Fruit fly (Drosophila melanogaster): Measurements from ENCODE around the gene Rpt2.
A peak's percentile ranks its signal among the peaks of the same experiment; 100 is the strongest.

The Rpt2 gene

dm6 chr3R:23920874-23921539 is 10.4 kb downstream of the Rpt2 start (continued):
- no peak for TF ChIP-seq sage (GFP tag; optimal IDR thresholded peaks at IDR 0.05)

- peak; percentile 95 for TF ChIP-seq Dfd (GFP tag; optimal IDR thresholded peaks at IDR 0.05)
- TF ChIP-seq Vsx2 (GFP tag; optimal IDR thresholded peaks at IDR 0.05; ENCODE audit: partially characterized antibody): no peak
Measured at dm6 chr3R:23920387-23920786, 11.0 kb downstream of the Rpt2 start.

dm6 chr3R:23919366-23919765 is 12.0 kb downstream of the Rpt2 start:
- TF ChIP-seq OdsH (GFP tag; optimal IDR thresholded peaks at IDR 0.05) (peak; percentile 6), rgr (GFP tag; optimal IDR thresholded peaks at IDR 0.05) (peak; percentile 32), pan (optimal IDR thresholded peaks at IDR 0.05) (no peak)

dm6 chr3R:23915967-23916366 is 15.4 kb downstream of the Rpt2 start:
- TF ChIP-seq usp (GFP tag; optimal IDR thresholded peaks at IDR 0.05) (no peak), dmrt93B (GFP tag; optimal IDR thresholded peaks at IDR 0.05) (peak; percentile 71), Hnf4 (GFP tag; optimal IDR thresholded peaks at IDR 0.05) (peak; percentile 68), Rel (GFP tag; optimal IDR thresholded peaks at IDR 0.05) (no peak), Rel (tag; optimal IDR thresholded peaks at IDR 0.05) (no peak), N (GFP tag; optimal IDR thresholded peaks at IDR 0.05) (no peak), OdsH (GFP tag; optimal IDR thresholded peaks at IDR 0.05) (peak; percentile 72), Myc (optimal IDR thresholded peaks at IDR 0.05) (no peak), Sp1 (GFP tag; optimal IDR thresholded peaks at IDR 0.05) (peak; percentile 75), br (GFP tag; optimal IDR thresholded peaks at IDR 0.05) (peak; percentile 79), Vsx2 (GFP tag; optimal IDR thresholded peaks at IDR 0.05; ENCODE audit: partially characterized antibody) (no peak), Abd-B (GFP tag; optimal IDR thresholded peaks at IDR 0.05) (no peak), Mio (GFP tag; optimal IDR thresholded peaks at IDR 0.05) (no peak), Dif (GFP tag; optimal IDR thresholded peaks at IDR 0.05; ENCODE audit: partially characterized antibody) (no peak), foxo (GFP tag; optimal IDR thresholded peaks at IDR 0.05) (peak in 1 of 2 experiments; percentile 85), Hr83 (GFP tag; optimal IDR thresholded peaks at IDR 0.05; ENCODE audit: poor library complexity, severe bottlenecking) (no peak), Jra (GFP tag; optimal IDR thresholded peaks at IDR 0.05) (no peak), dsf (GFP tag; optimal IDR thresholded peaks at IDR 0.05; ENCODE audit: borderline replicate concordance) (no peak), lola (GFP tag; optimal IDR thresholded peaks at IDR 0.05) (no peak), psq (GFP tag; optimal IDR thresholded peaks at IDR 0.05) (peak; percentile 62), fru (GFP tag; optimal IDR thresholded peaks at IDR 0.05) (peak; percentile 86), CG32264 (GFP tag; optimal IDR thresholded peaks at IDR 0.05) (peak; percentile 40), HLH106 (tag; optimal IDR thresholded peaks at IDR 0.05) (peak; percentile 79), GATAd (GFP tag; optimal IDR thresholded peaks at IDR 0.05) (no peak), CrebA (GFP tag; optimal IDR thresholded peaks at IDR 0.05; ENCODE audit: borderline replicate concordance) (no peak), h (GFP tag; optimal IDR thresholded peaks at IDR 0.05) (peak; percentile 85), Dfd (GFP tag; optimal IDR thresholded peaks at IDR 0.05) (no peak), pan (optimal IDR thresholded peaks at IDR 0.05) (no peak), ey (GFP tag; optimal IDR thresholded peaks at IDR 0.05) (peak; percentile 72), dl (GFP tag; optimal IDR thresholded peaks at IDR 0.05; ENCODE audit: insufficient read depth in 1 of 2, partially characterized antibody in 2 of 2) (no peak), CG9705 (GFP tag; optimal IDR thresholded peaks at IDR 0.05) (peak; percentile 1), tai (GFP tag; optimal IDR thresholded peaks at IDR 0.05) (peak; percentile 16), sv (GFP tag; optimal IDR thresholded peaks at IDR 0.05) (no peak), rgr (GFP tag; optimal IDR thresholded peaks at IDR 0.05) (peak; percentile 77), woc (GFP tag; optimal IDR thresholded peaks at IDR 0.05) (peak; percentile 64), Hr78 (GFP tag; optimal IDR thresholded peaks at IDR 0.05) (no peak), sage (GFP tag; optimal IDR thresholded peaks at IDR 0.05) (peak; percentile 59), brk (GFP tag; optimal IDR thresholded peaks at IDR 0.05) (peak; percentile 32), jim (GFP tag; optimal IDR thresholded peaks at IDR 0.05) (no peak)
